Worm (Caenorhabditis elegans) whole organism, L1 larva: ENCODE results near the gene H20J04.6.

ENCODE experiments used
- nhr-84 ChIP-seq: sonication (generic microtip); optimal IDR thresholded peaks from 2 replicates; lab custom pipeline; 2017; ENCODE audit warnings: missing biosample characterization, missing genetic modification characterization
- xbp-1 ChIP-seq: sonication (generic microtip); optimal IDR thresholded peaks from 2 replicates; lab custom pipeline; 2016; ENCODE audit warnings: missing genetic modification characterization, missing compliant biosample characterization

ce11 chrII:4370842-4371241 lies 47.8 kb downstream of the H20J04.6 start:
- no peak for TF ChIP-seq xbp-1
- TF ChIP-seq nhr-84 (tag; lab: Kevin White, UChicago): no peak
